Fruit fly (Drosophila melanogaster): ENCODE data around the gene beg.

The beg gene

dm6 chr3L:17008911-17009364 lies 26.5 kb upstream of the beg start (continued):
- no peak for TF ChIP-seq lmd (GFP tag; IDR thresholded peaks at IDR 0.05)
- TF ChIP-seq pros (GFP tag; optimal IDR thresholded peaks at IDR 0.05): no peak
- TF ChIP-seq Trl (optimal IDR thresholded peaks at IDR 0.05): no peak
- no peak for TF ChIP-seq Trl (GFP tag; optimal IDR thresholded peaks at IDR 0.05)
- no peak for TF ChIP-seq CG9876 (GFP tag; optimal IDR thresholded peaks at IDR 0.05)
- no peak for TF ChIP-seq fru (optimal IDR thresholded peaks at IDR 0.05)
- no peak for TF ChIP-seq Six4 (GFP tag; optimal IDR thresholded peaks at IDR 0.05)
- TF ChIP-seq Sox100B (GFP tag; optimal IDR thresholded peaks at IDR 0.05): no peak
- no peak for TF ChIP-seq NK7.1 (GFP tag; optimal IDR thresholded peaks at IDR 0.05)
- TF ChIP-seq H2.0 (GFP tag; IDR thresholded peaks at IDR 0.05): no peak
- no peak for TF ChIP-seq CG6175 (GFP tag; IDR thresholded peaks at IDR 0.05)
- peak; percentile 87 for TF ChIP-seq cwo (GFP tag; optimal IDR thresholded peaks at IDR 0.05)
- no peak for TF ChIP-seq Fer1 (GFP tag; optimal IDR thresholded peaks at IDR 0.05)
- no peak for TF ChIP-seq CG2889 (GFP tag; IDR thresholded peaks at IDR 0.05)
- TF ChIP-seq Hr39 (optimal IDR thresholded peaks at IDR 0.05): no peak
- no peak for TF ChIP-seq Sin3A (optimal IDR thresholded peaks at IDR 0.05)
- no peak for TF ChIP-seq CG12104 (GFP tag; optimal IDR thresholded peaks at IDR 0.05)
- no peak for TF ChIP-seq luna (GFP tag; optimal IDR thresholded peaks at IDR 0.05)
- TF ChIP-seq tll (GFP tag; optimal IDR thresholded peaks at IDR 0.05): no peak
- no peak for TF ChIP-seq E2f2 (GFP tag; IDR thresholded peaks at IDR 0.05)
- TF ChIP-seq jumu (GFP tag; optimal IDR thresholded peaks at IDR 0.05): no peak
- TF ChIP-seq al (GFP tag; IDR thresholded peaks at IDR 0.05): peak; percentile 11; the same call in 1 of the 2 replicates
- TF ChIP-seq CG33213 (GFP tag; optimal IDR thresholded peaks at IDR 0.05): no peak
- no peak for TF ChIP-seq Hey (tag; optimal IDR thresholded peaks at IDR 0.05)
- no peak for TF ChIP-seq CG17328 (GFP tag; IDR thresholded peaks at IDR 0.05)

- TF ChIP-seq Hmr (GFP tag; optimal IDR thresholded peaks at IDR 0.05): peak; percentile 50
- TF ChIP-seq otp (GFP tag; IDR thresholded peaks at IDR 0.05): no peak
- TF ChIP-seq BEAF-32 (GFP tag; optimal IDR thresholded peaks at IDR 0.05): no peak
- no peak for TF ChIP-seq corto (GFP tag; optimal IDR thresholded peaks at IDR 0.05)
- TF ChIP-seq ssp (GFP tag; IDR thresholded peaks at IDR 0.05): no peak
- no peak for TF ChIP-seq CG1024 (GFP tag; IDR thresholded peaks at IDR 0.05)
- TF ChIP-seq CkIIα-i1 (GFP tag; IDR thresholded peaks at IDR 0.05): no peak
- peak; percentile 9 for TF ChIP-seq org-1 (GFP tag; optimal IDR thresholded peaks at IDR 0.05)
- TF ChIP-seq CG8765 (GFP tag; IDR thresholded peaks at IDR 0.05): no peak
- no peak for TF ChIP-seq Mes4 (GFP tag; optimal IDR thresholded peaks at IDR 0.05)
- peak; percentile 46 for TF ChIP-seq Nf-YB (GFP tag; optimal IDR thresholded peaks at IDR 0.05)
- peak; percentile 29; the same call in 2 of the 3 replicates for TF ChIP-seq tgo (GFP tag; IDR thresholded peaks at IDR 0.05)
- no peak for TF ChIP-seq CG18619 (GFP tag; optimal IDR thresholded peaks at IDR 0.05)
- peak in 1 of 2 experiments; percentile 81 for TF ChIP-seq Hr78 (GFP tag; optimal IDR thresholded peaks at IDR 0.05)
- TF ChIP-seq scrt (GFP tag; optimal IDR thresholded peaks at IDR 0.05): peak; percentile 50
- no peak for TF ChIP-seq croc (GFP tag; conservative IDR thresholded peaks at IDR 0.05)
- peak; percentile 18 for TF ChIP-seq jing (GFP tag; optimal IDR thresholded peaks at IDR 0.05)
- TF ChIP-seq trem (tag; optimal IDR thresholded peaks at IDR 0.05): no peak
- no peak for TF ChIP-seq CG14965 (GFP tag; optimal IDR thresholded peaks at IDR 0.05; ENCODE audit: borderline replicate concordance)
- no peak for TF ChIP-seq CG33213 (GFP tag; optimal IDR thresholded peaks at IDR 0.05)
- TF ChIP-seq Side (GFP tag; optimal IDR thresholded peaks at IDR 0.05): no peak
- TF ChIP-seq dm (GFP tag; optimal IDR thresholded peaks at IDR 0.05): no peak
- peak; percentile 59 for TF ChIP-seq CG32532 (GFP tag; IDR thresholded peaks at IDR 0.05)
- no peak for TF ChIP-seq Gsc (GFP tag; IDR thresholded peaks at IDR 0.05)
- no peak for TF ChIP-seq nerfin-2 (GFP tag; IDR thresholded peaks at IDR 0.05; ENCODE audit: partially characterized antibody)
- no peak for TF ChIP-seq CG17802 (tag; optimal IDR thresholded peaks at IDR 0.05)
- TF ChIP-seq CG12155 (GFP tag; optimal IDR thresholded peaks at IDR 0.05): peak; percentile 19
- no peak for TF ChIP-seq CG32772 (GFP tag; IDR thresholded peaks at IDR 0.05)
Observed at dm6 chr3L:17009715-17010491, 25.6 kb upstream of the beg start.

Measured in whole organism, embryonic.